Fruit fly (Drosophila melanogaster) whole organism, embryonic: ENCODE data around the gene w.
A peak's percentile ranks its signal among the peaks of the same experiment; 100 is the strongest.

Experiments
- Adf1 ChIP-seq: fragments of 200-800 bp; sonication (Bioruptor generic); IDR thresholded peaks from 2 replicates; pipeline ENCODE4 v1.3.6; 2022; ENCODE audit warnings: missing biosample characterization, missing genetic modification characterization
- Aef1 ChIP-seq: fragments of 200-800 bp; sonication (Bioruptor generic); IDR thresholded peaks from 3 replicates; pipeline ENCODE4 v1.3.6; 2022; ENCODE audit warnings: missing biosample characterization, missing genetic modification characterization
- Atf6 ChIP-seq: fragments of 200-800 bp; sonication (Bioruptor generic); IDR thresholded peaks from 2 replicates; pipeline ENCODE4 v1.3.6; 2022; ENCODE audit warnings: missing biosample characterization, missing genetic modification characterization
- Bgb ChIP-seq: fragments of 200-800 bp; sonication (Bioruptor generic); IDR thresholded peaks from 2 replicates; pipeline ENCODE4 v1.3.6; 2022; ENCODE audit warnings: missing biosample characterization, missing genetic modification characterization; ENCODE audit not compliant: partially characterized antibody
- CG11504 ChIP-seq: fragments of 200-800 bp; sonication (Bioruptor generic); optimal IDR thresholded peaks from 3 replicates; lab custom pipeline; 2019; ENCODE audit warnings: missing biosample characterization, mild to moderate bottlenecking, missing genetic modification characterization, moderate library complexity
- CG12155 ChIP-seq: fragments of 200-800 bp; sonication (Bioruptor generic); optimal IDR thresholded peaks from 3 replicates; lab custom pipeline; 2016; ENCODE audit warnings: missing biosample characterization, missing genetic modification characterization
- CG14050 ChIP-seq: fragments of 200-800 bp; sonication (Bioruptor generic); IDR thresholded peaks from 3 replicates; pipeline ENCODE4 v1.3.6; 2022; ENCODE audit warnings: missing biosample characterization, missing genetic modification characterization
- CG1603 ChIP-seq: fragments of 200-800 bp; sonication (Bioruptor generic); optimal IDR thresholded peaks from 2 replicates; lab custom pipeline; 2019; ENCODE audit warnings: missing biosample characterization, mild to moderate bottlenecking, missing genetic modification characterization, moderate library complexity
- CG17568 ChIP-seq: fragments of 200-800 bp; sonication (Bioruptor generic); optimal IDR thresholded peaks from 2 replicates; lab custom pipeline; 2018; ENCODE audit warnings: missing biosample characterization, mild to moderate bottlenecking, missing genetic modification characterization, moderate library complexity
- CG17829 ChIP-seq: fragments of 200-800 bp; optimal IDR thresholded peaks from 2 replicates; lab custom pipeline; 2019; ENCODE audit warnings: missing biosample characterization, mild to moderate bottlenecking, missing genetic modification characterization, moderate library complexity
- CG18262 ChIP-seq: fragments of 200-800 bp; optimal IDR thresholded peaks from 3 replicates; lab custom pipeline; 2019; ENCODE audit warnings: missing biosample characterization, mild to moderate bottlenecking, missing genetic modification characterization, moderate library complexity
- CG2199 ChIP-seq: fragments of 200-800 bp; sonication (Bioruptor generic); IDR thresholded peaks from 3 replicates; pipeline ENCODE4 v1.3.6; 2022; ENCODE audit warnings: missing biosample characterization, missing genetic modification characterization
- CG30431 ChIP-seq: fragments of 200-800 bp; sonication (Bioruptor generic); optimal IDR thresholded peaks from 2 replicates; lab custom pipeline; 2017; ENCODE audit warnings: missing biosample characterization, missing genetic modification characterization
- CG3065 ChIP-seq: fragments of 200-800 bp; sonication (Bioruptor generic); optimal IDR thresholded peaks from 2 replicates; lab custom pipeline; 2016; ENCODE audit warnings: missing biosample characterization, missing genetic modification characterization
- CG32532 ChIP-seq: fragments of 200-800 bp; sonication (Bioruptor generic); IDR thresholded peaks from 2 replicates; pipeline ENCODE4 v1.3.6; 2022; ENCODE audit warnings: missing biosample characterization, missing genetic modification characterization
- CG3726 ChIP-seq: fragments of 200-800 bp; sonication (Bioruptor generic); IDR thresholded peaks from 3 replicates; pipeline ENCODE4, ENCODE4 v1.3.6; 2022; ENCODE audit warnings: missing biosample characterization, missing genetic modification characterization
- CG3995 ChIP-seq: fragments of 200-800 bp; sonication (Bioruptor generic); optimal IDR thresholded peaks from 3 replicates; lab custom pipeline; 2016; ENCODE audit warnings: missing biosample characterization, missing genetic modification characterization
- CG4617 ChIP-seq: fragments of 200-800 bp; sonication (Bioruptor generic); optimal IDR thresholded peaks from 3 replicates; lab custom pipeline; 2016; ENCODE audit warnings: missing biosample characterization, missing genetic modification characterization, borderline replicate concordance
- CG7963 ChIP-seq: fragments of 200-800 bp; sonication (Bioruptor generic); IDR thresholded peaks from 3 replicates; pipeline ENCODE4 v1.3.6; 2022; ENCODE audit warnings: missing biosample characterization, missing genetic modification characterization; ENCODE audit not compliant: partially characterized antibody
- CG9817 ChIP-seq: fragments of 200-800 bp; sonication (Bioruptor generic); optimal IDR thresholded peaks from 2 replicates; lab custom pipeline; 2018; ENCODE audit warnings: missing biosample characterization, mild to moderate bottlenecking, missing genetic modification characterization, moderate library complexity
- CG9932 ChIP-seq: fragments of 200-800 bp; sonication (Bioruptor generic); IDR thresholded peaks from 2 replicates; pipeline ENCODE4 v1.3.6; 2022; ENCODE audit warnings: missing biosample characterization, missing genetic modification characterization
- CHES-1-like ChIP-seq: fragments of 200-800 bp; sonication (Bioruptor generic); optimal IDR thresholded peaks from 2 replicates; lab custom pipeline; 2016; ENCODE audit warnings: missing biosample characterization, missing genetic modification characterization
- Hr51 ChIP-seq, 2 experiments: fragments of 200-800 bp; sonication (Bioruptor generic); optimal IDR thresholded peaks; 2 replicates in 1 of 2; 3 replicates in 1 of 2; lab custom pipeline; 2016 to 2018; ENCODE audit warnings: missing biosample characterization in 2 of 2, missing genetic modification characterization in 2 of 2, mild to moderate bottlenecking in 1 of 2, moderate library complexity in 1 of 2
- Mes4 ChIP-seq: fragments of 200-800 bp; sonication (Bioruptor generic); optimal IDR thresholded peaks from 2 replicates; lab custom pipeline; 2016; ENCODE audit warnings: missing biosample characterization, missing genetic modification characterization
- Opbp ChIP-seq: fragments of 200-800 bp; sonication (Bioruptor generic); IDR thresholded peaks from 3 replicates; pipeline ENCODE4 v1.3.6; 2022; ENCODE audit warnings: missing biosample characterization, missing genetic modification characterization; ENCODE audit not compliant: partially characterized antibody
- Ravus ChIP-seq: fragments of 200-800 bp; sonication (Bioruptor generic); IDR thresholded peaks from 2 replicates; pipeline ENCODE4 v1.3.6; 2022; ENCODE audit warnings: missing biosample characterization, missing genetic modification characterization
- Spps ChIP-seq: fragments of 200-800 bp; sonication (Bioruptor generic); optimal IDR thresholded peaks from 2 replicates; lab custom pipeline; 2018; ENCODE audit warnings: missing biosample characterization, mild to moderate bottlenecking, missing genetic modification characterization
- Ssrp ChIP-seq: fragments of 200-800 bp; sonication (Bioruptor generic); optimal IDR thresholded peaks from 2 replicates; lab custom pipeline; 2018; ENCODE audit warnings: missing biosample characterization, mild to moderate bottlenecking, missing genetic modification characterization, moderate library complexity
- Trl ChIP-seq, 3 experiments: fragments of >200 bp in 2 of 3; fragments of 200-800 bp in 1 of 3; sonication (Bioruptor generic) in 1 of 3; optimal IDR thresholded peaks; 2 replicates in 1 of 3; 3 replicates in 2 of 3; lab custom pipeline; 2016 to 2017; ENCODE audit warnings: missing biosample characterization in 1 of 3, missing genetic modification characterization in 1 of 3
- ato ChIP-seq: fragments of 200-800 bp; sonication (Bioruptor generic); IDR thresholded peaks from 2 replicates; pipeline ENCODE4 v1.3.6; 2022; ENCODE audit warnings: missing biosample characterization, missing genetic modification characterization; ENCODE audit not compliant: partially characterized antibody
- bcd ChIP-seq: fragments of 200-800 bp; sonication (Bioruptor generic); optimal IDR thresholded peaks from 2 replicates; lab custom pipeline; 2017; ENCODE audit warnings: missing biosample characterization, mild to moderate bottlenecking, missing genetic modification characterization
- btn ChIP-seq: fragments of 200-800 bp; sonication (Bioruptor generic); optimal IDR thresholded peaks from 2 replicates; lab custom pipeline; 2016; ENCODE audit warnings: missing biosample characterization, missing genetic modification characterization
- cato ChIP-seq: fragments of 200-800 bp; sonication (Bioruptor generic); optimal IDR thresholded peaks from 2 replicates; lab custom pipeline; 2016; ENCODE audit warnings: missing biosample characterization, missing genetic modification characterization, borderline replicate concordance
- cg ChIP-seq: fragments of 200-800 bp; sonication (Bioruptor generic); optimal IDR thresholded peaks from 3 replicates; lab custom pipeline; 2019; ENCODE audit warnings: missing biosample characterization, mild to moderate bottlenecking, missing genetic modification characterization, moderate library complexity
- danr ChIP-seq: fragments of 200-800 bp; sonication (Bioruptor generic); IDR thresholded peaks from 2 replicates; pipeline ENCODE4 v1.3.6; 2022; ENCODE audit warnings: missing biosample characterization, missing genetic modification characterization
- dati ChIP-seq: fragments of 200-800 bp; sonication (Bioruptor generic); IDR thresholded peaks from 2 replicates; pipeline ENCODE4 v1.3.6; 2022; ENCODE audit warnings: missing biosample characterization, missing genetic modification characterization
- eyg ChIP-seq: fragments of 200-800 bp; sonication (Bioruptor generic); optimal IDR thresholded peaks from 3 replicates; lab custom pipeline; 2016; ENCODE audit warnings: missing biosample characterization, missing genetic modification characterization
- fd64A ChIP-seq: fragments of 200-800 bp; sonication (Bioruptor generic); optimal IDR thresholded peaks from 3 replicates; lab custom pipeline; 2018; ENCODE audit warnings: missing biosample characterization, mild to moderate bottlenecking, missing genetic modification characterization
- fu2 ChIP-seq: fragments of 200-800 bp; sonication (Bioruptor generic); optimal IDR thresholded peaks from 2 replicates; lab custom pipeline; 2016; ENCODE audit warnings: missing biosample characterization, missing genetic modification characterization
- grau ChIP-seq: fragments of 200-800 bp; optimal IDR thresholded peaks from 3 replicates; lab custom pipeline; 2019; ENCODE audit warnings: missing biosample characterization, mild to moderate bottlenecking, missing genetic modification characterization, moderate library complexity
- gro ChIP-seq: fragments of 200-800 bp; sonication (Bioruptor generic); optimal IDR thresholded peaks from 2 replicates; lab custom pipeline; 2016; ENCODE audit warnings: missing biosample characterization, missing genetic modification characterization
- ind ChIP-seq: fragments of 200-800 bp; sonication (Bioruptor generic); optimal IDR thresholded peaks from 3 replicates; lab custom pipeline; 2016; ENCODE audit warnings: missing biosample characterization, missing genetic modification characterization
- ken ChIP-seq: fragments of 200-800 bp; sonication (Bioruptor generic); IDR thresholded peaks from 3 replicates; pipeline ENCODE4 v1.3.6; 2022; ENCODE audit warnings: missing biosample characterization, missing genetic modification characterization
- maf-S ChIP-seq: fragments of 200-800 bp; sonication (Bioruptor generic); optimal IDR thresholded peaks from 2 replicates; lab custom pipeline; 2016; ENCODE audit warnings: missing biosample characterization, missing genetic modification characterization
- pfk ChIP-seq: fragments of 200-800 bp; sonication (Bioruptor generic); optimal IDR thresholded peaks from 2 replicates; lab custom pipeline; 2018; ENCODE audit warnings: missing biosample characterization, mild to moderate bottlenecking, missing genetic modification characterization, moderate library complexity
- schlank ChIP-seq: fragments of 200-800 bp; sonication (Bioruptor generic); optimal IDR thresholded peaks from 2 replicates; lab custom pipeline; 2018; ENCODE audit warnings: missing biosample characterization, mild to moderate bottlenecking, missing genetic modification characterization
- sisA ChIP-seq: fragments of 200-800 bp; sonication (Bioruptor generic); IDR thresholded peaks from 2 replicates; pipeline ENCODE4 v1.3.6; 2022; ENCODE audit warnings: missing biosample characterization, missing genetic modification characterization
- ttk ChIP-seq: fragments of 200-800 bp; sonication (Bioruptor generic); IDR thresholded peaks from 2 replicates; pipeline ENCODE4 v2.1.2; 2022; ENCODE audit warnings: missing biosample characterization, missing genetic modification characterization
- vnd ChIP-seq: fragments of 200-800 bp; sonication (Bioruptor generic); IDR thresholded peaks from 3 replicates; pipeline ENCODE4 v1.3.6; 2022; ENCODE audit warnings: missing biosample characterization, missing genetic modification characterization; ENCODE audit not compliant: partially characterized antibody
- vvl ChIP-seq: fragments of 200-800 bp; sonication (Bioruptor generic); IDR thresholded peaks from 2 replicates; pipeline ENCODE4 v1.3.6; 2022; ENCODE audit warnings: missing biosample characterization, missing genetic modification characterization
- zfh1 ChIP-seq: fragments of 200-800 bp; sonication (Bioruptor generic); IDR thresholded peaks from 3 replicates; pipeline ENCODE4 v1.3.6; 2022; ENCODE audit warnings: missing biosample characterization, missing genetic modification characterization

Gene w

DNA sequence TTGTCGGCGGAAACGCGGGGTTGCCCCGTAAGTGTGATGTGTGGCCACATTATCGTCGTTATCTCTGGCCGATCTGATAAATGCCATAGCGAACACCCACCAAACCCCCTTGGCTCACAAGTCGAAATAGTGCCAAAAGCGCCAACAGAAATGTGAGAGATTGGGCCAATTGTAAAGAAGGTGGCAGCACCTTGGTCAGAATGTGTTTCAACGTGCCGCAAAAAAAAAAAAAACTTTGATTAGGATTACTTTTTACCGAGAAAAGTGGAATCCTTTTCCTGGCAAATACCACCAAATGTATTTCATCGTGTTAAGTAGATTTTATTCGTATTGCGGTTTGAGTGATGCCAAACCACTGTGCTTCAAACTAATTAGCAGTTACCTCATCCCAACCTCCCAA lies 53.2 kb downstream of the w start (continued):
- TF ChIP-seq Atf6 = peak; percentile 94
- TF ChIP-seq CG17568 (GFP tag; lab: Kevin White, UChicago) = peak; percentile 59
- peak; percentile 80 for TF ChIP-seq sisA (GFP tag; lab: Robert Waterston, UW)
- peak; percentile 92 for TF ChIP-seq vvl (GFP tag; lab: Robert Waterston, UW)
- TF ChIP-seq CG1603 = peak; percentile 20
- peak; percentile 78 for TF ChIP-seq maf-S (GFP tag; lab: Kevin White, UChicago)
- TF ChIP-seq CG14050 (GFP tag; lab: Robert Waterston, UW) = peak; percentile 84
- peak; percentile 83 for TF ChIP-seq CG3726 (GFP tag; lab: Robert Waterston, UW)
- TF ChIP-seq CG18262 (tag; lab: Kevin White, UChicago) = peak; percentile 14
- peak; percentile 29; the same call in 1 of the 2 replicates for TF ChIP-seq dati (GFP tag; lab: Robert Waterston, UW)
- TF ChIP-seq ken (GFP tag; lab: Robert Waterston, UW) = peak; percentile 84
- no peak for TF ChIP-seq CG7963
- TF ChIP-seq CG17829 (tag; lab: Kevin White, UChicago) = no peak
- no peak for TF ChIP-seq pfk (GFP tag; lab: Kevin White, UChicago)
- TF ChIP-seq grau = peak; percentile 73
- TF ChIP-seq danr = peak; percentile 73
- peak; percentile 91 for TF ChIP-seq Aef1 (GFP tag; lab: Robert Waterston, UW)
- TF ChIP-seq bcd = peak; percentile 74
- TF ChIP-seq Adf1 (GFP tag; lab: Robert Waterston, UW) = peak; percentile 73; the same call in 1 of the 2 replicates
- peak; percentile 89 for TF ChIP-seq CG9932 (GFP tag; lab: Robert Waterston, UW)
- TF ChIP-seq CG11504 = peak; percentile 80
- TF ChIP-seq CG4617 (GFP tag; lab: Kevin White, UChicago) = peak; percentile 28
- TF ChIP-seq Spps (tag; lab: Kevin White, UChicago) = no peak
- peak; percentile 69 for TF ChIP-seq CG9817 (tag; lab: Kevin White, UChicago)
- no peak for TF ChIP-seq ato (GFP tag; lab: Robert Waterston, UW)
- no peak for TF ChIP-seq cato (GFP tag; lab: Kevin White, UChicago)
- peak; percentile 67 for TF ChIP-seq Mes4 (GFP tag; lab: Kevin White, UChicago)
- TF ChIP-seq CG2199 (GFP tag; lab: Robert Waterston, UW) = no peak
- TF ChIP-seq ind (GFP tag; lab: Kevin White, UChicago) = peak; percentile 86
- TF ChIP-seq CHES-1-like (GFP tag; lab: Kevin White, UChicago) = peak; percentile 85
- TF ChIP-seq vnd = no peak
- no peak for TF ChIP-seq Opbp
- peak; percentile 74 for TF ChIP-seq ttk (GFP tag; lab: Robert Waterston, UW)
- TF ChIP-seq cg = no peak
- peak; percentile 73 to 81 for TF ChIP-seq Hr51 (GFP tag; optimal IDR thresholded peaks at IDR 0.05; lab: Kevin White, UChicago)
- no peak for TF ChIP-seq Trl (optimal IDR thresholded peaks at IDR 0.05; lab: Kevin White, UChicago)
- TF ChIP-seq Trl (GFP tag; optimal IDR thresholded peaks at IDR 0.05; lab: Kevin White, UChicago) = peak; percentile 75
- peak; percentile 95 for TF ChIP-seq CG32532 (GFP tag; lab: Robert Waterston, UW)
- peak; percentile 31 for TF ChIP-seq Ssrp
- TF ChIP-seq CG12155 (GFP tag; lab: Kevin White, UChicago) = peak; percentile 79
- peak; percentile 72 for TF ChIP-seq schlank (tag; lab: Kevin White, UChicago)
- TF ChIP-seq CG3995 (GFP tag; lab: Kevin White, UChicago) = peak; percentile 52
- TF ChIP-seq eyg (GFP tag; lab: Kevin White, UChicago) = peak; percentile 72
- TF ChIP-seq CG30431 = peak; percentile 56
- peak; percentile 59 for TF ChIP-seq btn (GFP tag; lab: Kevin White, UChicago)
- TF ChIP-seq gro (GFP tag; lab: Kevin White, UChicago) = peak; percentile 88
- peak; percentile 24 for TF ChIP-seq CG3065 (GFP tag; lab: Kevin White, UChicago)
- peak; percentile 79 for TF ChIP-seq fu2
- TF ChIP-seq Ravus (GFP tag; lab: Robert Waterston, UW) = peak; percentile 81
- TF ChIP-seq zfh1 (GFP tag; lab: Robert Waterston, UW) = peak; percentile 86
- TF ChIP-seq Bgb = no peak
- no peak for TF ChIP-seq fd64A (GFP tag; lab: Kevin White, UChicago)
